Fruit fly (Drosophila melanogaster): ENCODE results near the gene CG6707.

The CG6707 gene

dm6 chr3L:9898355-9898754 lies at the start of gene CG6707, which contains the start of gene CG46387:
Gene CG6707, minus strand, starts transcription at chr3L:9898575.
Gene CG46387, plus strand, starts transcription at chr3L:9898626.
- no peak for TF ChIP-seq toy (GFP tag; IDR thresholded peaks at IDR 0.05)
- no peak for TF ChIP-seq Mrtf (GFP tag; IDR thresholded peaks at IDR 0.05)
- no peak for TF ChIP-seq ab (GFP tag; optimal IDR thresholded peaks at IDR 0.05)
- 0 out of 2 replicates have a peak, but pooled peaks have one; percentile 12 for TF ChIP-seq unc-4 (GFP tag; IDR thresholded peaks at IDR 0.05; ENCODE audit: partially characterized antibody)
- TF ChIP-seq CG4730 (GFP tag; IDR thresholded peaks at IDR 0.05) = no peak
- peak; percentile 9 for TF ChIP-seq CG33213 (GFP tag; optimal IDR thresholded peaks at IDR 0.05)
- TF ChIP-seq CG7987 (GFP tag; optimal IDR thresholded peaks at IDR 0.05) = peak; percentile 6
- TF ChIP-seq Hey (tag; optimal IDR thresholded peaks at IDR 0.05) = no peak
- no peak for TF ChIP-seq CG8290 (GFP tag; optimal IDR thresholded peaks at IDR 0.05)
- TF ChIP-seq CG8290 (tag; optimal IDR thresholded peaks at IDR 0.05) = peak in 1 of 2 experiments; percentile 65
- TF ChIP-seq Ets65A (GFP tag) = no peak
- no peak for TF ChIP-seq Nf-YB (GFP tag; optimal IDR thresholded peaks at IDR 0.05)
- no peak for TF ChIP-seq PHDP (tag; optimal IDR thresholded peaks at IDR 0.05)
- TF ChIP-seq Dref (GFP tag; IDR thresholded peaks at IDR 0.05) = peak; percentile 39
- TF ChIP-seq CG34422 (GFP tag; IDR thresholded peaks at IDR 0.05) = peak; percentile 65; the same call in 1 of the 3 replicates
- TF ChIP-seq B-H2 (GFP tag; optimal IDR thresholded peaks at IDR 0.05) = peak; percentile 47
- no peak for TF ChIP-seq CG3838 (GFP tag; optimal IDR thresholded peaks at IDR 0.05)
- no peak for TF ChIP-seq ERR (GFP tag; optimal IDR thresholded peaks at IDR 0.05)
- peak; percentile 22 for TF ChIP-seq CG13894 (tag; optimal IDR thresholded peaks at IDR 0.05)
- TF ChIP-seq slou (GFP tag; optimal IDR thresholded peaks at IDR 0.05) = no peak
- no peak for TF ChIP-seq fu2 (GFP tag; optimal IDR thresholded peaks at IDR 0.05)
- TF ChIP-seq CG1024 (GFP tag; IDR thresholded peaks at IDR 0.05) = no peak
- TF ChIP-seq Scr (GFP tag; IDR thresholded peaks at IDR 0.05; ENCODE audit: partially characterized antibody) = peak; percentile 26; the same call in 1 of the 2 replicates
- TF ChIP-seq sr (GFP tag; IDR thresholded peaks at IDR 0.05) = no peak
- peak; percentile 44 for TF ChIP-seq jumu (GFP tag; optimal IDR thresholded peaks at IDR 0.05)
- peak; percentile 74 for TF ChIP-seq CG8924 (tag; optimal IDR thresholded peaks at IDR 0.05)
- TF ChIP-seq mirr (GFP tag; optimal IDR thresholded peaks at IDR 0.05) = no peak
- TF ChIP-seq Fer3 (tag; optimal IDR thresholded peaks at IDR 0.05) = no peak
- peak; percentile 73 for TF ChIP-seq CG9932 (GFP tag; IDR thresholded peaks at IDR 0.05)
- peak; percentile 24 for TF ChIP-seq CG17186 (GFP tag; optimal IDR thresholded peaks at IDR 0.05)
- TF ChIP-seq Sry-β (GFP tag; optimal IDR thresholded peaks at IDR 0.05) = no peak
- TF ChIP-seq CG10321 (GFP tag; IDR thresholded peaks at IDR 0.05) = no peak
- no peak for TF ChIP-seq wek (GFP tag; optimal IDR thresholded peaks at IDR 0.05)
- 0 out of 3 replicates have a peak, but pooled peaks have one; percentile 36 for TF ChIP-seq zfh1 (GFP tag; IDR thresholded peaks at IDR 0.05)
- peak; percentile 76 for TF ChIP-seq stwl (tag; optimal IDR thresholded peaks at IDR 0.05)
- TF ChIP-seq Sin3A (optimal IDR thresholded peaks at IDR 0.05) = peak; percentile 47
- no peak for TF ChIP-seq usp (GFP tag; optimal IDR thresholded peaks at IDR 0.05)
- TF ChIP-seq CG16813 (GFP tag; IDR thresholded peaks at IDR 0.05; ENCODE audit: partially characterized antibody) = peak; percentile 23; the same call in 1 of the 3 replicates
- no peak for TF ChIP-seq CG7556 (GFP tag; optimal IDR thresholded peaks at IDR 0.05)
- TF ChIP-seq CG2712 (tag; optimal IDR thresholded peaks at IDR 0.05) = peak; percentile 15
- no peak for TF ChIP-seq Kr (GFP tag; optimal IDR thresholded peaks at IDR 0.05)
- no peak for TF ChIP-seq Ravus (GFP tag; IDR thresholded peaks at IDR 0.05)
- peak; percentile 55 for TF ChIP-seq CG2120 (GFP tag; optimal IDR thresholded peaks at IDR 0.05)
- no peak for TF ChIP-seq CG10565 (GFP tag; optimal IDR thresholded peaks at IDR 0.05)
- TF ChIP-seq Side (GFP tag; optimal IDR thresholded peaks at IDR 0.05) = no peak
- TF ChIP-seq Myb (GFP tag; optimal IDR thresholded peaks at IDR 0.05) = peak; percentile 34
- TF ChIP-seq sqz (GFP tag; optimal IDR thresholded peaks at IDR 0.05) = peak; percentile 4
- 0 out of 3 replicates have a peak, but pooled peaks have one; percentile 52 for TF ChIP-seq CG6791 (GFP tag; IDR thresholded peaks at IDR 0.05; ENCODE audit: partially characterized antibody)
- TF ChIP-seq Hmr (GFP tag; optimal IDR thresholded peaks at IDR 0.05) = peak; percentile 56
- no peak for TF ChIP-seq CG12071 (GFP tag; optimal IDR thresholded peaks at IDR 0.05)
- TF ChIP-seq CG14441 (GFP tag; IDR thresholded peaks at IDR 0.05) = 0 out of 2 replicates have a peak, but pooled peaks have one; percentile 17
- TF ChIP-seq CG15601 (tag; optimal IDR thresholded peaks at IDR 0.05) = peak; percentile 79

Measured in whole organism, embryonic.